Fruit fly (Drosophila melanogaster): Measurements from ENCODE around the gene ss.

DNA sequence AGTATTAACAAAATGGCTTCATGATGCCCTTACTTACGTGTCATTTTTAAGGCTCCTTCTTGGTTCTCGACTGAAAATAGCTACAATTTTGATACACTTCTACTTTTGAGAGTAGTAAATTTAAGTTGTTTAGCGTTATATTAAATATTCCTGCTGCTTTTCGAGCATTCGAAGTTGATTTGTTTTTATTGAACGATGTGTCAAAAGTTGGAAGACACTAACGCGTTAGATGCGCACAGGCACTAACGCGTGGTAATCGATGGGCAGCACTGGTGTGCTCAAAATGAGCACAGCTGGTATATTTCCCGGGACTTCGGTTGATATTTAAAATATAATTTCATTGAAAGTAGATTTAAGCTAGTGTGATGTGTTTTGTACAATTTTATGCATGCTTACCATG lies 44.4 kb downstream of the ss start, which contains the start of gene CG17931:
- no peak for TF ChIP-seq Dll (optimal IDR thresholded peaks at IDR 0.05)
- TF ChIP-seq usp (GFP tag; optimal IDR thresholded peaks at IDR 0.05) = no peak
- no peak for TF ChIP-seq pan (optimal IDR thresholded peaks at IDR 0.05)
- TF ChIP-seq psq (optimal IDR thresholded peaks at IDR 0.05) = no peak
